Fruit fly (Drosophila melanogaster) whole organism, adult: ENCODE measurements around the gene sage.

Experiments used
- CG33017 ChIP-seq: fragments of 200-800 bp; sonication (Bioruptor generic); optimal IDR thresholded peaks from 2 replicates; lab custom pipeline; 2018; ENCODE audit warnings: missing biosample characterization, mild to moderate bottlenecking, missing genetic modification characterization, moderate library complexity
- CG5204 ChIP-seq: fragments of 200-800 bp; sonication (Bioruptor generic); optimal IDR thresholded peaks from 2 replicates; lab custom pipeline; 2016; ENCODE audit warnings: missing biosample characterization, missing genetic modification characterization
- CG7045 ChIP-seq: fragments of 200-800 bp; sonication (Bioruptor generic); optimal IDR thresholded peaks from 2 replicates; lab custom pipeline; 2017; ENCODE audit warnings: missing biosample characterization, mild to moderate bottlenecking, missing genetic modification characterization
- Crg-1 ChIP-seq: fragments of 200-800 bp; sonication (Bioruptor generic); optimal IDR thresholded peaks from 2 replicates; lab custom pipeline; 2016; ENCODE audit warnings: missing biosample characterization, missing genetic modification characterization
- Hr96 ChIP-seq: fragments of 200-800 bp; sonication (Bioruptor generic); optimal IDR thresholded peaks from 2 replicates; lab custom pipeline; 2016; ENCODE audit warnings: missing biosample characterization, missing genetic modification characterization
- Mnt ChIP-seq: fragments of 200-800 bp; sonication (Bioruptor generic); optimal IDR thresholded peaks from 2 replicates; lab custom pipeline; 2016; ENCODE audit warnings: missing biosample characterization, mild to moderate bottlenecking, missing genetic modification characterization
- bab1 ChIP-seq: fragments of 200-800 bp; sonication (Bioruptor generic); optimal IDR thresholded peaks from 3 replicates; lab custom pipeline; 2019; ENCODE audit warnings: missing biosample characterization, mild to moderate bottlenecking, missing genetic modification characterization, moderate library complexity
- kay ChIP-seq: fragments of 200-800 bp; sonication (Bioruptor generic); peaks from one replicate; lab custom pipeline; 2016; ENCODE audit warnings: missing biosample characterization, missing genetic modification characterization, borderline replicate concordance
- ovo ChIP-seq: fragments of 200-800 bp; sonication (Bioruptor generic); optimal IDR thresholded peaks from 2 replicates; lab custom pipeline; 2016; ENCODE audit warnings: missing biosample characterization, missing genetic modification characterization
- pad ChIP-seq: fragments of 200-800 bp; sonication (Bioruptor generic); optimal IDR thresholded peaks from 3 replicates; lab custom pipeline; 2017; ENCODE audit warnings: missing biosample characterization, missing genetic modification characterization, mild to moderate bottlenecking, moderate library complexity, missing genetic modification reagents

dm6 chr3R:9215551-9215950 lies 48.4 kb downstream of the sage start:
- TF ChIP-seq Hr96 (no peak), kay (GFP tag; lab: Kevin White, UChicago) (no peak), pad (no peak), CG5204 (no peak), Crg-1 (GFP tag; lab: Kevin White, UChicago) (no peak), ovo (GFP tag; lab: Kevin White, UChicago) (no peak), Mnt (GFP tag; lab: Kevin White, UChicago) (no peak), CG7045 (GFP tag; lab: Kevin White, UChicago) (no peak), CG33017 (tag; lab: Kevin White, UChicago) (no peak), bab1 (GFP tag; lab: Kevin White, UChicago) (no peak)
